Worm (Caenorhabditis elegans) whole organism, L1 larva: ENCODE data around the gene K01A6.6.
A peak's percentile ranks its signal among the peaks of the same experiment; 100 is the strongest.

Experiments used
- Y116A8C.19 ChIP-seq: sonication (generic microtip); optimal IDR thresholded peaks from 2 replicates; lab custom pipeline; 2016; ENCODE audit warnings: missing compliant biosample characterization, missing genetic modification characterization, borderline replicate concordance
- aha-1 ChIP-seq: fragments of 150-350 bp; optimal IDR thresholded peaks from 2 replicates; lab custom pipeline; 2014; ENCODE audit warnings: missing biosample characterization, missing genetic modification characterization
- aly-2 ChIP-seq: fragments of 150-350 bp; optimal IDR thresholded peaks from 2 replicates; lab custom pipeline; 2014; ENCODE audit warnings: missing biosample characterization, missing genetic modification characterization
- blmp-1 ChIP-seq: fragments of 150-350 bp; optimal IDR thresholded peaks from 2 replicates; lab custom pipeline; 2014; ENCODE audit warnings: missing biosample characterization, missing genetic modification characterization
- ceh-8 ChIP-seq: fragments of 200-800 bp; sonication (Bioruptor generic); optimal IDR thresholded peaks from 2 replicates; lab custom pipeline; 2018; ENCODE audit warnings: mild to moderate bottlenecking, missing genetic modification characterization, moderate library complexity, missing compliant biosample characterization
- ceh-88 ChIP-seq: fragments of 200-800 bp; sonication (Bioruptor generic); IDR thresholded peaks from 2 replicates; pipeline ENCODE4 v1.3.6; 2022; ENCODE audit warnings: missing genetic modification characterization, missing compliant biosample characterization
- dpl-1 ChIP-seq, 3 experiments: fragments of 150-350 bp in 2 of 3; sonication (generic microtip) in 1 of 3; optimal IDR thresholded peaks; 2 replicates each; lab custom pipeline; 2014 to 2017; ENCODE audit warnings: missing biosample characterization in 3 of 3, missing genetic modification characterization in 3 of 3, missing genetic modification reagents in 3 of 3
- dsc-1 ChIP-seq: sonication (generic microtip); optimal IDR thresholded peaks from 2 replicates; lab custom pipeline; 2016; ENCODE audit warnings: mild to moderate bottlenecking, missing genetic modification characterization, missing compliant biosample characterization
- elt-3 ChIP-seq, 6 experiments: fragments of 150-350 bp in 1 of 6; sonication (generic microtip); optimal IDR thresholded peaks; 2 replicates each; lab custom pipeline; 2017 to 2018; ENCODE audit warnings: missing biosample characterization in 6 of 6, missing genetic modification characterization in 6 of 6, inconsistent platforms in 1 of 6
- ets-5 ChIP-seq: fragments of 200-800 bp; sonication (Bioruptor generic); IDR thresholded peaks from 2 replicates; pipeline ENCODE4 v1.3.6; 2022; ENCODE audit warnings: missing genetic modification characterization, missing compliant biosample characterization
- fkh-10 ChIP-seq: sonication (generic microtip); optimal IDR thresholded peaks from 2 replicates; lab custom pipeline; 2017; ENCODE audit warnings: missing biosample characterization, missing genetic modification reagents, missing genetic modification characterization
- hpl-2 ChIP-seq: fragments of 150-350 bp; optimal IDR thresholded peaks from 2 replicates; lab custom pipeline; 2014; ENCODE audit warnings: missing biosample characterization, missing genetic modification reagents, missing genetic modification characterization
- lin-13 ChIP-seq: fragments of 150-350 bp; optimal IDR thresholded peaks from 2 replicates; lab custom pipeline; 2014; ENCODE audit warnings: missing biosample characterization, missing genetic modification reagents, missing genetic modification characterization
- lin-14 ChIP-seq: fragments of 200-800 bp; sonication (Bioruptor generic); optimal IDR thresholded peaks from 2 replicates; lab custom pipeline; 2018; ENCODE audit warnings: mild to moderate bottlenecking, missing genetic modification characterization, moderate library complexity, missing compliant biosample characterization
- lin-15B ChIP-seq: fragments of 150-350 bp; sonication (generic microtip); optimal IDR thresholded peaks from 3 replicates; lab custom pipeline; 2014; ENCODE audit warnings: missing biosample characterization, missing genetic modification characterization
- lir-3 ChIP-seq: sonication (generic microtip); optimal IDR thresholded peaks from 2 replicates; lab custom pipeline; 2016; ENCODE audit warnings: mild to moderate bottlenecking, missing genetic modification characterization, moderate library complexity, missing compliant biosample characterization; ENCODE audit not compliant: poor library complexity
- lsy-2 ChIP-seq, 2 experiments: fragments of 150-350 bp; optimal IDR thresholded peaks; 2 replicates each; lab custom pipeline; 2014; ENCODE audit warnings: missing biosample characterization in 2 of 2, missing genetic modification characterization in 2 of 2
- mep-1 ChIP-seq: fragments of 150-350 bp; optimal IDR thresholded peaks from 2 replicates; lab custom pipeline; 2014; ENCODE audit warnings: missing biosample characterization, missing genetic modification characterization
- nhr-20 ChIP-seq: sonication (generic microtip); optimal IDR thresholded peaks from 2 replicates; lab custom pipeline; 2016; ENCODE audit warnings: mild to moderate bottlenecking, missing genetic modification characterization, missing compliant biosample characterization
- nhr-28 ChIP-seq: fragments of 150-350 bp; optimal IDR thresholded peaks from 2 replicates; lab custom pipeline; 2014; ENCODE audit warnings: missing biosample characterization, missing genetic modification characterization
- nhr-47 ChIP-seq: sonication (generic microtip); optimal IDR thresholded peaks from 2 replicates; lab custom pipeline; 2016; ENCODE audit warnings: mild to moderate bottlenecking, missing genetic modification characterization, moderate library complexity, missing compliant biosample characterization
- nhr-71 ChIP-seq: sonication (generic microtip); optimal IDR thresholded peaks from 2 replicates; lab custom pipeline; 2016; ENCODE audit warnings: mild to moderate bottlenecking, missing genetic modification characterization, moderate library complexity, missing compliant biosample characterization
- nhr-76 ChIP-seq: sonication (generic microtip); optimal IDR thresholded peaks from 2 replicates; lab custom pipeline; 2017; ENCODE audit warnings: missing biosample characterization, missing genetic modification characterization
- nhr-84 ChIP-seq: sonication (generic microtip); optimal IDR thresholded peaks from 2 replicates; lab custom pipeline; 2017; ENCODE audit warnings: missing biosample characterization, missing genetic modification characterization
- nhr-85 ChIP-seq: sonication (generic microtip); peaks from one replicate; lab custom pipeline; 2016; ENCODE audit warnings: missing genetic modification characterization, inconsistent platforms, missing compliant biosample characterization
- nhr-90 ChIP-seq: sonication (generic microtip); optimal IDR thresholded peaks from 2 replicates; lab custom pipeline; 2016; ENCODE audit warnings: mild to moderate bottlenecking, missing genetic modification characterization, missing compliant biosample characterization; ENCODE audit not compliant: poor library complexity
- rnt-1 ChIP-seq: sonication (generic microtip); optimal IDR thresholded peaks from 2 replicates; lab custom pipeline; 2016; ENCODE audit warnings: mild to moderate bottlenecking, missing genetic modification characterization, moderate library complexity, missing compliant biosample characterization
- snu-23 ChIP-seq: sonication (generic microtip); optimal IDR thresholded peaks from 2 replicates; lab custom pipeline; 2016; ENCODE audit warnings: missing genetic modification characterization, missing compliant biosample characterization
- sox-4 ChIP-seq: sonication (generic microtip); optimal IDR thresholded peaks from 2 replicates; lab custom pipeline; 2016; ENCODE audit warnings: missing genetic modification characterization, missing compliant biosample characterization
- tbx-2 ChIP-seq: sonication (generic microtip); optimal IDR thresholded peaks from 2 replicates; lab custom pipeline; 2016; ENCODE audit warnings: missing genetic modification characterization, missing compliant biosample characterization
- unc-130 ChIP-seq: fragments of 150-350 bp; optimal IDR thresholded peaks from 2 replicates; lab custom pipeline; 2017; ENCODE audit warnings: missing biosample characterization, missing genetic modification characterization, inconsistent platforms
- unc-30 ChIP-seq: sonication (generic microtip); optimal IDR thresholded peaks from 2 replicates; lab custom pipeline; 2017; ENCODE audit warnings: missing biosample characterization, missing genetic modification characterization
- unc-62 ChIP-seq: fragments of 150-350 bp; optimal IDR thresholded peaks from 2 replicates; lab custom pipeline; 2014; ENCODE audit warnings: missing biosample characterization, missing genetic modification reagents, missing genetic modification characterization
- unc-98 ChIP-seq: fragments of 200-800 bp; sonication (Bioruptor generic); IDR thresholded peaks from 2 replicates; pipeline ENCODE4 v1.3.6; 2022; ENCODE audit warnings: missing genetic modification characterization, missing compliant biosample characterization

K01A6.6 gene

ce11 chrIV:11713289-11713688 lies 21.8 kb upstream of the K01A6.6 start:
- TF ChIP-seq lir-3 (tag; lab: Kevin White, UChicago) (no peak), dsc-1 (tag; lab: Kevin White, UChicago) (peak; percentile 60)

- TF ChIP-seq nhr-28 (tag; lab: Kevin White, UChicago) (no peak), lsy-2 (tag; optimal IDR thresholded peaks at IDR 0.05; lab: Kevin White, UChicago) (no peak), nhr-47 (tag; lab: Kevin White, UChicago) (no peak)
- TF ChIP-seq, all 84 proteins: peak for 0
Measured at ce11 chrIV:11714739-11715138, 20.4 kb upstream of the K01A6.6 start, which contains the start of gene magi-1. TSS of gene magi-1 (plus strand) at chrIV:11715039.

ce11 chrIV:11716414-11716813 lies 18.7 kb upstream of the K01A6.6 start:
- TF ChIP-seq hpl-2 (GFP tag; lab: Kevin White, UChicago) (no peak), lin-15B (tag; lab: Kevin White, UChicago) (no peak), nhr-76 (tag; lab: Kevin White, UChicago) (no peak), ets-5 (no peak), unc-30 (tag; lab: Kevin White, UChicago) (no peak), ceh-8 (no peak), nhr-71 (tag; lab: Kevin White, UChicago) (peak; percentile 5), unc-62 (GFP tag; lab: Kevin White, UChicago) (no peak), rnt-1 (tag; lab: Kevin White, UChicago) (peak; percentile 55), aly-2 (no peak), lin-14 (GFP tag; lab: Kevin White, UChicago) (peak; percentile 11), aha-1 (no peak), Y116A8C.19 (no peak)

- TF ChIP-seq unc-130 (tag; lab: Kevin White, UChicago), result no peak
- TF ChIP-seq nhr-84 (tag; lab: Kevin White, UChicago), result no peak
- TF ChIP-seq nhr-20 (tag; lab: Kevin White, UChicago), result peak; percentile 21
- peak; percentile 5 for TF ChIP-seq mep-1 (tag; lab: Kevin White, UChicago)
- no peak for TF ChIP-seq dpl-1 (GFP tag; optimal IDR thresholded peaks at IDR 0.05; lab: Kevin White, UChicago)
- TF ChIP-seq tbx-2, result peak; percentile 29
- TF ChIP-seq snu-23 (GFP tag; lab: Kevin White, UChicago), result peak; percentile 10
- no peak for TF ChIP-seq ceh-88
- peak; percentile 81 for TF ChIP-seq nhr-85 (tag; lab: Kevin White, UChicago)
- peak; percentile 30 for TF ChIP-seq fkh-10 (GFP tag; lab: Kevin White, UChicago)
- no peak for TF ChIP-seq nhr-90
- no peak for TF ChIP-seq lin-13 (GFP tag; lab: Kevin White, UChicago)
- peak; percentile 50 for TF ChIP-seq lin-14 (GFP tag; lab: Kevin White, UChicago)
- peak; percentile 53 for TF ChIP-seq blmp-1 (tag; lab: Kevin White, UChicago)
Measured at ce11 chrIV:11717094-11717876, 17.8 kb upstream of the K01A6.6 start.

ce11 chrIV:11718653-11719052 lies 16.5 kb upstream of the K01A6.6 start:
- peak; percentile 71 for TF ChIP-seq nhr-85 (tag; lab: Kevin White, UChicago)
- TF ChIP-seq nhr-84 (tag; lab: Kevin White, UChicago), result no peak
- peak; percentile 51 for TF ChIP-seq lin-14 (GFP tag; lab: Kevin White, UChicago)
- TF ChIP-seq elt-3 (tag; optimal IDR thresholded peaks at IDR 0.05; lab: Kevin White, UChicago), result peak in 1 of 6 experiments; percentile 76
- TF ChIP-seq sox-4, result no peak
- peak; percentile 96 for TF ChIP-seq blmp-1 (tag; lab: Kevin White, UChicago)
- no peak for TF ChIP-seq unc-98 (GFP tag; lab: Robert Waterston, UW)
